Fruit fly (Drosophila melanogaster) whole organism, embryonic: ENCODE data around the gene CG13984.

Experiments used
- Atf3 ChIP-seq: fragments of 200-800 bp; sonication (Bioruptor generic); optimal IDR thresholded peaks from 3 replicates; lab custom pipeline; 2016; ENCODE audit warnings: missing biosample characterization, missing genetic modification characterization
- CG10431 ChIP-seq: fragments of 200-800 bp; sonication (Bioruptor generic); optimal IDR thresholded peaks from 3 replicates; lab custom pipeline; 2018; ENCODE audit warnings: missing biosample characterization, mild to moderate bottlenecking, missing genetic modification characterization
- CG11560 ChIP-seq: fragments of 200-800 bp; sonication (Bioruptor generic); IDR thresholded peaks from 3 replicates; pipeline ENCODE4 v1.3.6; 2022; ENCODE audit warnings: missing biosample characterization, missing genetic modification characterization
- CG12236 ChIP-seq: fragments of 200-800 bp; sonication (Bioruptor generic); optimal IDR thresholded peaks from 2 replicates; lab custom pipeline; 2016; ENCODE audit warnings: missing biosample characterization, missing genetic modification characterization
- CG13624 ChIP-seq: fragments of 200-800 bp; sonication (Bioruptor generic); optimal IDR thresholded peaks from 2 replicates; lab custom pipeline; 2016; ENCODE audit warnings: missing biosample characterization, missing genetic modification characterization
- CG1602 ChIP-seq: fragments of 200-800 bp; sonication (Bioruptor generic); optimal IDR thresholded peaks from 3 replicates; lab custom pipeline; 2016; ENCODE audit warnings: missing biosample characterization, missing genetic modification characterization
- CG1647 ChIP-seq: fragments of 200-800 bp; sonication (Bioruptor generic); optimal IDR thresholded peaks from 3 replicates; lab custom pipeline; 2016; ENCODE audit warnings: missing biosample characterization, missing genetic modification characterization
- CG18599 ChIP-seq: fragments of 200-800 bp; sonication (Bioruptor generic); optimal IDR thresholded peaks from 3 replicates; lab custom pipeline; 2017; ENCODE audit warnings: missing biosample characterization, missing genetic modification characterization, mild to moderate bottlenecking, moderate library complexity, missing genetic modification reagents
- CG2129 ChIP-seq: fragments of 200-800 bp; sonication (Bioruptor generic); IDR thresholded peaks from 2 replicates; pipeline ENCODE4 v1.3.6; 2022; ENCODE audit warnings: missing biosample characterization, missing genetic modification characterization; ENCODE audit not compliant: partially characterized antibody
- CG30403 ChIP-seq: fragments of 200-800 bp; sonication (Bioruptor generic); optimal IDR thresholded peaks from 3 replicates; lab custom pipeline; 2016; ENCODE audit warnings: missing biosample characterization, missing genetic modification characterization
- CG3726 ChIP-seq: fragments of 200-800 bp; sonication (Bioruptor generic); IDR thresholded peaks from 3 replicates; pipeline ENCODE4, ENCODE4 v1.3.6; 2022; ENCODE audit warnings: missing biosample characterization, missing genetic modification characterization
- CG4707 ChIP-seq: fragments of 200-800 bp; sonication (Bioruptor generic); optimal IDR thresholded peaks from 2 replicates; lab custom pipeline; 2018; ENCODE audit warnings: missing biosample characterization, mild to moderate bottlenecking, missing genetic modification characterization, moderate library complexity
- CG7786 ChIP-seq: fragments of 200-800 bp; sonication (Bioruptor generic); optimal IDR thresholded peaks from 2 replicates; lab custom pipeline; 2016; ENCODE audit warnings: missing biosample characterization, missing genetic modification characterization
- CG8290 ChIP-seq, 3 experiments: fragments of 200-800 bp; sonication (Bioruptor generic); optimal IDR thresholded peaks; 2 replicates each; lab custom pipeline; 2016 to 2019; ENCODE audit warnings: missing biosample characterization in 3 of 3, missing genetic modification characterization in 3 of 3, mild to moderate bottlenecking in 2 of 3, moderate library complexity in 1 of 3
- CG8924 ChIP-seq: fragments of 200-800 bp; optimal IDR thresholded peaks from 3 replicates; lab custom pipeline; 2019; ENCODE audit warnings: missing biosample characterization, mild to moderate bottlenecking, missing genetic modification characterization, moderate library complexity
- CG9817 ChIP-seq: fragments of 200-800 bp; sonication (Bioruptor generic); optimal IDR thresholded peaks from 2 replicates; lab custom pipeline; 2018; ENCODE audit warnings: missing biosample characterization, mild to moderate bottlenecking, missing genetic modification characterization, moderate library complexity
- CTCF ChIP-seq: fragments of 200-800 bp; sonication (Bioruptor generic); optimal IDR thresholded peaks from 2 replicates; lab custom pipeline; 2017; ENCODE audit warnings: missing biosample characterization, mild to moderate bottlenecking, missing genetic modification characterization, moderate library complexity
- Chrac-16 ChIP-seq: fragments of 200-800 bp; sonication (Bioruptor generic); optimal IDR thresholded peaks from 3 replicates; lab custom pipeline; 2016; ENCODE audit warnings: missing biosample characterization, missing genetic modification characterization
- Elba2 ChIP-seq: fragments of 200-800 bp; sonication (Bioruptor generic); optimal IDR thresholded peaks from 3 replicates; lab custom pipeline; 2016; ENCODE audit warnings: missing biosample characterization, missing genetic modification characterization
- Fer1 ChIP-seq: fragments of 200-800 bp; sonication (Bioruptor generic); optimal IDR thresholded peaks from 2 replicates; lab custom pipeline; 2017; ENCODE audit warnings: missing biosample characterization, mild to moderate bottlenecking, missing genetic modification characterization
- Gsc ChIP-seq: fragments of 200-800 bp; sonication (Bioruptor generic); IDR thresholded peaks from 2 replicates; pipeline ENCODE4 v1.3.6; 2022; ENCODE audit warnings: missing biosample characterization, missing genetic modification characterization
- HHEX ChIP-seq: fragments of 200-800 bp; sonication (Bioruptor generic); optimal IDR thresholded peaks from 3 replicates; lab custom pipeline; 2017; ENCODE audit warnings: missing biosample characterization, mild to moderate bottlenecking, missing genetic modification characterization, missing genetic modification reagents
- Hr3 ChIP-seq: fragments of 200-800 bp; sonication (Bioruptor generic); optimal IDR thresholded peaks from 3 replicates; lab custom pipeline; 2016; ENCODE audit warnings: missing biosample characterization, missing genetic modification characterization
- Hr51 ChIP-seq, 2 experiments: fragments of 200-800 bp; sonication (Bioruptor generic); optimal IDR thresholded peaks; 2 replicates in 1 of 2; 3 replicates in 1 of 2; lab custom pipeline; 2016 to 2018; ENCODE audit warnings: missing biosample characterization in 2 of 2, missing genetic modification characterization in 2 of 2, mild to moderate bottlenecking in 1 of 2, moderate library complexity in 1 of 2
- Meics ChIP-seq: fragments of 200-800 bp; sonication (Bioruptor generic); optimal IDR thresholded peaks from 2 replicates; lab custom pipeline; 2017; ENCODE audit warnings: missing biosample characterization, mild to moderate bottlenecking, missing genetic modification characterization
- Myb ChIP-seq: fragments of 200-800 bp; sonication (Bioruptor generic); optimal IDR thresholded peaks from 2 replicates; lab custom pipeline; 2016; ENCODE audit warnings: missing biosample characterization, missing genetic modification characterization
- Neu2 ChIP-seq: fragments of 200-800 bp; sonication (Bioruptor generic); optimal IDR thresholded peaks from 3 replicates; lab custom pipeline; 2016; ENCODE audit warnings: missing biosample characterization, missing genetic modification characterization, borderline replicate concordance
- Sry-δ ChIP-seq: fragments of 200-800 bp; sonication (Bioruptor generic); optimal IDR thresholded peaks from 2 replicates; lab custom pipeline; 2016; ENCODE audit warnings: missing biosample characterization, missing genetic modification characterization
- Vsx1 ChIP-seq: fragments of 200-800 bp; sonication (Bioruptor generic); optimal IDR thresholded peaks from 2 replicates; lab custom pipeline; 2017; ENCODE audit warnings: missing biosample characterization, mild to moderate bottlenecking, missing genetic modification characterization, missing genetic modification reagents
- ab ChIP-seq: fragments of 200-800 bp; sonication (Bioruptor generic); optimal IDR thresholded peaks from 2 replicates; lab custom pipeline; 2016; ENCODE audit warnings: missing biosample characterization, missing genetic modification characterization
- amos ChIP-seq: fragments of 200-800 bp; sonication (Bioruptor generic); IDR thresholded peaks from 2 replicates; pipeline ENCODE4 v1.3.6; 2022; ENCODE audit warnings: missing biosample characterization, missing genetic modification characterization; ENCODE audit not compliant: partially characterized antibody
- btn ChIP-seq: fragments of 200-800 bp; sonication (Bioruptor generic); optimal IDR thresholded peaks from 2 replicates; lab custom pipeline; 2016; ENCODE audit warnings: missing biosample characterization, missing genetic modification characterization
- caup ChIP-seq: fragments of 200-800 bp; sonication (Bioruptor generic); optimal IDR thresholded peaks from 3 replicates; lab custom pipeline; 2017; ENCODE audit warnings: missing biosample characterization, mild to moderate bottlenecking, missing genetic modification characterization, moderate library complexity; ENCODE audit not compliant: severe bottlenecking
- chinmo ChIP-seq: fragments of 200-800 bp; sonication (Bioruptor generic); IDR thresholded peaks from 4 replicates; pipeline ENCODE4 v1.3.6; 2022; ENCODE audit warnings: missing biosample characterization, missing genetic modification characterization; ENCODE audit not compliant: partially characterized antibody
- danr ChIP-seq: fragments of 200-800 bp; sonication (Bioruptor generic); IDR thresholded peaks from 2 replicates; pipeline ENCODE4 v1.3.6; 2022; ENCODE audit warnings: missing biosample characterization, missing genetic modification characterization
- gcm2 ChIP-seq: fragments of 200-800 bp; sonication (Bioruptor generic); optimal IDR thresholded peaks from 2 replicates; lab custom pipeline; 2016; ENCODE audit warnings: missing biosample characterization, missing genetic modification characterization
- gem ChIP-seq: fragments of 200-800 bp; sonication (Bioruptor generic); optimal IDR thresholded peaks from 2 replicates; lab custom pipeline; 2019; ENCODE audit warnings: missing biosample characterization, mild to moderate bottlenecking, missing genetic modification characterization, moderate library complexity
- gt ChIP-seq: fragments of 200-800 bp; sonication (Bioruptor generic); IDR thresholded peaks from 2 replicates; pipeline ENCODE4 v1.3.6; 2022; ENCODE audit warnings: missing biosample characterization, missing genetic modification characterization
- h ChIP-seq: fragments of >200 bp; optimal IDR thresholded peaks from 2 replicates; lab custom pipeline; 2017
- jigr1 ChIP-seq: fragments of 200-800 bp; sonication (Bioruptor generic); IDR thresholded peaks from 3 replicates; pipeline ENCODE4 v1.3.6; 2022; ENCODE audit warnings: missing biosample characterization, missing genetic modification characterization
- klu ChIP-seq: fragments of 200-800 bp; sonication (Bioruptor generic); IDR thresholded peaks from 2 replicates; pipeline ENCODE4 v1.3.6; 2022; ENCODE audit warnings: missing biosample characterization, missing genetic modification characterization
- maf-S ChIP-seq: fragments of 200-800 bp; sonication (Bioruptor generic); optimal IDR thresholded peaks from 2 replicates; lab custom pipeline; 2016; ENCODE audit warnings: missing biosample characterization, missing genetic modification characterization
- nerfin-1 ChIP-seq: fragments of 200-800 bp; sonication (Bioruptor generic); optimal IDR thresholded peaks from 3 replicates; lab custom pipeline; 2019; ENCODE audit warnings: missing biosample characterization, mild to moderate bottlenecking, missing genetic modification characterization, moderate library complexity
- p53 ChIP-seq: fragments of 200-800 bp; sonication (Bioruptor generic); optimal IDR thresholded peaks from 2 replicates; lab custom pipeline; 2016; ENCODE audit warnings: missing biosample characterization, missing genetic modification characterization
- sens ChIP-seq: fragments of 200-800 bp; sonication (Bioruptor generic); peaks from one replicate; lab custom pipeline; 2016; ENCODE audit warnings: missing biosample characterization, missing genetic modification characterization
- sisA ChIP-seq: fragments of 200-800 bp; sonication (Bioruptor generic); IDR thresholded peaks from 2 replicates; pipeline ENCODE4 v1.3.6; 2022; ENCODE audit warnings: missing biosample characterization, missing genetic modification characterization
- sob ChIP-seq: fragments of 200-800 bp; sonication (Bioruptor generic); IDR thresholded peaks from 2 replicates; pipeline ENCODE4 v1.3.6; 2022; ENCODE audit warnings: missing biosample characterization, missing genetic modification characterization
- trh ChIP-seq: fragments of 200-800 bp; sonication (Bioruptor generic); optimal IDR thresholded peaks from 2 replicates; lab custom pipeline; 2016; ENCODE audit warnings: missing biosample characterization, missing genetic modification characterization
- twi ChIP-seq: fragments of 200-800 bp; optimal IDR thresholded peaks from 2 replicates; lab custom pipeline; 2019; ENCODE audit warnings: missing biosample characterization, mild to moderate bottlenecking, missing genetic modification characterization, moderate library complexity
- unc-4 ChIP-seq: fragments of 200-800 bp; sonication (Bioruptor generic); IDR thresholded peaks from 2 replicates; pipeline ENCODE4 v1.3.6; 2022; ENCODE audit warnings: missing biosample characterization, missing genetic modification characterization; ENCODE audit not compliant: partially characterized antibody
- vvl ChIP-seq: fragments of 200-800 bp; sonication (Bioruptor generic); IDR thresholded peaks from 2 replicates; pipeline ENCODE4 v1.3.6; 2022; ENCODE audit warnings: missing biosample characterization, missing genetic modification characterization
- yki ChIP-seq: fragments of >200 bp; optimal IDR thresholded peaks from 3 replicates; lab custom pipeline; 2018

The CG13984 gene

dm6 chr2L:6280328-6280727 lies 28.3 kb upstream of the CG13984 start (continued):
- TF ChIP-seq CG12236 (GFP tag; lab: Kevin White, UChicago) (no peak), sens (peak; percentile 95), CG1602 (GFP tag; lab: Kevin White, UChicago) (peak; percentile 31), CG18599 (GFP tag; lab: Kevin White, UChicago) (peak; percentile 78), Hr51 (GFP tag; optimal IDR thresholded peaks at IDR 0.05; lab: Kevin White, UChicago) (peak in 1 of 2 experiments; percentile 67), Fer1 (GFP tag; lab: Kevin White, UChicago) (peak; percentile 58), CG13624 (GFP tag; lab: Kevin White, UChicago) (no peak), maf-S (GFP tag; lab: Kevin White, UChicago) (no peak), Gsc (GFP tag; lab: Robert Waterston, UW) (0 out of 2 replicates have a peak, but pooled peaks have one; percentile 21), gem (tag; lab: Kevin White, UChicago) (peak; percentile 78), CG3726 (GFP tag; lab: Robert Waterston, UW) (peak; percentile 68; the same call in 1 of the 3 replicates), caup (peak; percentile 46), jigr1 (GFP tag; lab: Robert Waterston, UW) (no peak), nerfin-1 (tag; lab: Kevin White, UChicago) (peak; percentile 52), Chrac-16 (GFP tag; lab: Kevin White, UChicago) (peak; percentile 53), Sry-δ (GFP tag; lab: Kevin White, UChicago) (no peak), CG8924 (tag; lab: Kevin White, UChicago) (peak; percentile 65), h (lab: Kevin White, UChicago) (no peak), HHEX (GFP tag; lab: Kevin White, UChicago) (peak; percentile 63), Meics (GFP tag; lab: Kevin White, UChicago) (peak; percentile 55), Hr3 (GFP tag; lab: Kevin White, UChicago) (peak; percentile 60), Vsx1 (GFP tag; lab: Kevin White, UChicago) (no peak), btn (GFP tag; lab: Kevin White, UChicago) (no peak), Atf3 (GFP tag; lab: Kevin White, UChicago) (no peak), CG30403 (GFP tag; lab: Kevin White, UChicago) (peak; percentile 69), vvl (GFP tag; lab: Robert Waterston, UW) (peak; percentile 87), sob (GFP tag; lab: Robert Waterston, UW) (peak; percentile 70), yki (lab: Kevin White, UChicago) (no peak), twi (peak; percentile 27), klu (GFP tag; lab: Robert Waterston, UW) (no peak), CTCF (GFP tag; lab: Kevin White, UChicago) (peak; percentile 87), CG8290 (GFP tag; optimal IDR thresholded peaks at IDR 0.05; lab: Kevin White, UChicago) (peak; percentile 38), CG8290 (tag; optimal IDR thresholded peaks at IDR 0.05; lab: Kevin White, UChicago) (peak in 1 of 2 experiments; percentile 23), gt (no peak), Neu2 (no peak), CG9817 (tag; lab: Kevin White, UChicago) (peak; percentile 50), CG4707 (GFP tag; lab: Kevin White, UChicago) (no peak), CG7786 (no peak), ab (GFP tag; lab: Kevin White, UChicago) (no peak), chinmo (GFP tag; lab: Robert Waterston, UW) (no peak), Elba2 (GFP tag; lab: Kevin White, UChicago) (no peak), p53 (GFP tag; lab: Kevin White, UChicago) (no peak), amos (GFP tag; lab: Robert Waterston, UW) (no peak), CG10431 (GFP tag; lab: Kevin White, UChicago) (no peak), CG11560 (peak; percentile 59; the same call in 2 of the 3 replicates), gcm2 (GFP tag; lab: Kevin White, UChicago) (no peak), sisA (GFP tag; lab: Robert Waterston, UW) (peak; percentile 78), Myb (GFP tag; lab: Kevin White, UChicago) (no peak), trh (GFP tag; lab: Kevin White, UChicago) (peak; percentile 43), CG2129 (GFP tag; lab: Robert Waterston, UW) (no peak), unc-4 (GFP tag; lab: Robert Waterston, UW) (no peak), danr (GFP tag; lab: Robert Waterston, UW) (0 out of 2 replicates have a peak, but pooled peaks have one; percentile 58), CG1647 (GFP tag; lab: Kevin White, UChicago) (peak; percentile 44)
